Fruit fly (Drosophila melanogaster) whole organism, embryonic: ENCODE measurements around the gene CG6041.

Experiments
- Bdp1 ChIP-seq: fragments of 200-800 bp; sonication (Bioruptor generic); optimal IDR thresholded peaks from 3 replicates; lab custom pipeline; 2016; ENCODE audit warnings: missing biosample characterization, missing genetic modification characterization
- CG10565 ChIP-seq: fragments of 200-800 bp; sonication (Bioruptor generic); optimal IDR thresholded peaks from 3 replicates; lab custom pipeline; 2016; ENCODE audit warnings: missing biosample characterization, mild to moderate bottlenecking, missing genetic modification characterization
- CG11723 ChIP-seq: fragments of 200-800 bp; sonication (Bioruptor generic); optimal IDR thresholded peaks from 2 replicates; lab custom pipeline; 2017; ENCODE audit warnings: missing biosample characterization, mild to moderate bottlenecking, missing genetic modification characterization
- CG1233 ChIP-seq: fragments of 200-800 bp; sonication (Bioruptor generic); optimal IDR thresholded peaks from 4 replicates; lab custom pipeline; 2018; ENCODE audit warnings: missing biosample characterization, mild to moderate bottlenecking, missing genetic modification characterization
- CG13894 ChIP-seq: fragments of 200-800 bp; sonication (Bioruptor generic); optimal IDR thresholded peaks from 3 replicates; lab custom pipeline; 2018; ENCODE audit warnings: missing biosample characterization, mild to moderate bottlenecking, missing genetic modification characterization, moderate library complexity
- CG14860 ChIP-seq: fragments of 200-800 bp; sonication (Bioruptor generic); IDR thresholded peaks from 3 replicates; pipeline ENCODE4 v1.3.6; 2022; ENCODE audit warnings: missing biosample characterization, missing genetic modification characterization; ENCODE audit not compliant: partially characterized antibody
- CG15479 ChIP-seq: fragments of 200-800 bp; sonication (Bioruptor generic); optimal IDR thresholded peaks from 3 replicates; lab custom pipeline; 2019; ENCODE audit warnings: missing biosample characterization, mild to moderate bottlenecking, missing genetic modification characterization, moderate library complexity
- CG15696 ChIP-seq: fragments of 200-800 bp; sonication (Bioruptor generic); optimal IDR thresholded peaks from 2 replicates; lab custom pipeline; 2019; ENCODE audit warnings: missing biosample characterization, mild to moderate bottlenecking, missing genetic modification characterization, moderate library complexity
- CG16779 ChIP-seq: fragments of 200-800 bp; sonication (Bioruptor generic); IDR thresholded peaks from 2 replicates; pipeline ENCODE4 v1.3.6; 2022; ENCODE audit warnings: missing biosample characterization, missing genetic modification characterization
- CG16813 ChIP-seq: fragments of 200-800 bp; sonication (Bioruptor generic); IDR thresholded peaks from 3 replicates; pipeline ENCODE4 v1.3.6; 2022; ENCODE audit warnings: missing biosample characterization, missing genetic modification characterization; ENCODE audit not compliant: partially characterized antibody
- CG31224 ChIP-seq: fragments of 200-800 bp; sonication (Bioruptor generic); IDR thresholded peaks from 2 replicates; pipeline ENCODE4 v1.3.6; 2022; ENCODE audit warnings: missing biosample characterization, missing genetic modification characterization
- CG31441 ChIP-seq: fragments of 200-800 bp; sonication (Bioruptor generic); IDR thresholded peaks from 2 replicates; pipeline ENCODE4 v1.3.6; 2022; ENCODE audit warnings: missing biosample characterization, missing genetic modification characterization
- CG3726 ChIP-seq: fragments of 200-800 bp; sonication (Bioruptor generic); IDR thresholded peaks from 3 replicates; pipeline ENCODE4, ENCODE4 v1.3.6; 2022; ENCODE audit warnings: missing biosample characterization, missing genetic modification characterization
- CG7839 ChIP-seq: fragments of 200-800 bp; sonication (Bioruptor generic); optimal IDR thresholded peaks from 3 replicates; lab custom pipeline; 2018; ENCODE audit warnings: missing biosample characterization, mild to moderate bottlenecking, missing genetic modification characterization, moderate library complexity
- CHES-1-like ChIP-seq: fragments of 200-800 bp; sonication (Bioruptor generic); optimal IDR thresholded peaks from 2 replicates; lab custom pipeline; 2016; ENCODE audit warnings: missing biosample characterization, missing genetic modification characterization
- D ChIP-seq, 2 experiments: fragments of 200-800 bp in 1 of 2; fragments of >200 bp in 1 of 2; sonication (Bioruptor generic) in 1 of 2; optimal IDR thresholded peaks; 2 replicates in 1 of 2; 3 replicates in 1 of 2; lab custom pipeline; 2017; ENCODE audit warnings: mild to moderate bottlenecking in 1 of 2, missing biosample characterization in 1 of 2, missing genetic modification characterization in 1 of 2, missing genetic modification reagents in 1 of 2
- D19A ChIP-seq: fragments of 200-800 bp; optimal IDR thresholded peaks from 3 replicates; lab custom pipeline; 2019; ENCODE audit warnings: missing biosample characterization, mild to moderate bottlenecking, missing genetic modification characterization, moderate library complexity
- Dll ChIP-seq: fragments of 200-800 bp; sonication (Bioruptor generic); IDR thresholded peaks from 4 replicates; pipeline ENCODE4 v1.3.6; 2022; ENCODE audit warnings: missing biosample characterization, missing genetic modification characterization; ENCODE audit not compliant: partially characterized antibody
- E2f2 ChIP-seq: fragments of 200-800 bp; sonication (Bioruptor generic); IDR thresholded peaks from 2 replicates; pipeline ENCODE4 v1.3.6; 2022; ENCODE audit warnings: missing biosample characterization, missing genetic modification characterization
- Hr78 ChIP-seq, 2 experiments: fragments of 200-800 bp in 1 of 2; fragments of >200 bp in 1 of 2; sonication (Bioruptor generic) in 1 of 2; optimal IDR thresholded peaks; 2 replicates each; lab custom pipeline; 2017 to 2019; ENCODE audit warnings: missing biosample characterization in 2 of 2, missing genetic modification characterization in 2 of 2, mild to moderate bottlenecking in 1 of 2, moderate library complexity in 1 of 2
- Lhr ChIP-seq: fragments of 200-800 bp; sonication (Bioruptor generic); optimal IDR thresholded peaks from 3 replicates; lab custom pipeline; 2017; ENCODE audit warnings: mild to moderate bottlenecking, missing biosample characterization, missing genetic modification reagents, missing genetic modification characterization
- MESR4 ChIP-seq: fragments of 200-800 bp; sonication (Bioruptor generic); optimal IDR thresholded peaks from 2 replicates; lab custom pipeline; 2018; ENCODE audit warnings: missing biosample characterization, mild to moderate bottlenecking, missing genetic modification characterization, moderate library complexity
- MTF-1 ChIP-seq: fragments of 200-800 bp; sonication (Bioruptor generic); optimal IDR thresholded peaks from 2 replicates; lab custom pipeline; 2018; ENCODE audit warnings: missing biosample characterization, mild to moderate bottlenecking, missing genetic modification characterization, borderline replicate concordance
- NC2α ChIP-seq: fragments of 200-800 bp; sonication (Bioruptor generic); optimal IDR thresholded peaks from 2 replicates; lab custom pipeline; 2016; ENCODE audit warnings: missing biosample characterization, missing genetic modification characterization
- Nf-YC ChIP-seq: fragments of 200-800 bp; optimal IDR thresholded peaks from 3 replicates; lab custom pipeline; 2019; ENCODE audit warnings: missing biosample characterization, mild to moderate bottlenecking, missing genetic modification characterization, moderate library complexity
- Opbp ChIP-seq: fragments of 200-800 bp; sonication (Bioruptor generic); IDR thresholded peaks from 3 replicates; pipeline ENCODE4 v1.3.6; 2022; ENCODE audit warnings: missing biosample characterization, missing genetic modification characterization; ENCODE audit not compliant: partially characterized antibody
- Pdp1 ChIP-seq, 2 experiments: fragments of 200-800 bp; sonication (Bioruptor generic); optimal IDR thresholded peaks; 3 replicates each; lab custom pipeline; 2016; ENCODE audit warnings: missing biosample characterization in 2 of 2, missing genetic modification characterization in 2 of 2, mild to moderate bottlenecking in 1 of 2, moderate library complexity in 1 of 2
- Spps ChIP-seq: fragments of 200-800 bp; sonication (Bioruptor generic); optimal IDR thresholded peaks from 2 replicates; lab custom pipeline; 2018; ENCODE audit warnings: missing biosample characterization, mild to moderate bottlenecking, missing genetic modification characterization
- amos ChIP-seq: fragments of 200-800 bp; sonication (Bioruptor generic); IDR thresholded peaks from 2 replicates; pipeline ENCODE4 v1.3.6; 2022; ENCODE audit warnings: missing biosample characterization, missing genetic modification characterization; ENCODE audit not compliant: partially characterized antibody
- cato ChIP-seq: fragments of 200-800 bp; sonication (Bioruptor generic); optimal IDR thresholded peaks from 2 replicates; lab custom pipeline; 2016; ENCODE audit warnings: missing biosample characterization, missing genetic modification characterization, borderline replicate concordance
- crp ChIP-seq, 2 experiments: fragments of 200-800 bp; sonication (Bioruptor generic); optimal IDR thresholded peaks; 2 replicates in 1 of 2; 3 replicates in 1 of 2; lab custom pipeline; 2017; ENCODE audit warnings: missing biosample characterization in 2 of 2, missing genetic modification characterization in 2 of 2, mild to moderate bottlenecking in 1 of 2, moderate library complexity in 1 of 2
- danr ChIP-seq: fragments of 200-800 bp; sonication (Bioruptor generic); IDR thresholded peaks from 2 replicates; pipeline ENCODE4 v1.3.6; 2022; ENCODE audit warnings: missing biosample characterization, missing genetic modification characterization
- fd3F ChIP-seq: fragments of 200-800 bp; sonication (Bioruptor generic); optimal IDR thresholded peaks from 2 replicates; lab custom pipeline; 2018; ENCODE audit warnings: missing biosample characterization, mild to moderate bottlenecking, missing genetic modification characterization, moderate library complexity
- fd64A ChIP-seq: fragments of 200-800 bp; sonication (Bioruptor generic); optimal IDR thresholded peaks from 3 replicates; lab custom pipeline; 2018; ENCODE audit warnings: missing biosample characterization, mild to moderate bottlenecking, missing genetic modification characterization
- gce ChIP-seq: fragments of 200-800 bp; sonication (Bioruptor generic); IDR thresholded peaks from 3 replicates; pipeline ENCODE4 v1.3.6; 2022; ENCODE audit warnings: missing biosample characterization, missing genetic modification characterization
- grn ChIP-seq: fragments of 200-800 bp; sonication (Bioruptor generic); optimal IDR thresholded peaks from 3 replicates; lab custom pipeline; 2017; ENCODE audit warnings: missing biosample characterization, missing genetic modification characterization
- kay ChIP-seq: fragments of 200-800 bp; sonication (Bioruptor generic); optimal IDR thresholded peaks from 2 replicates; lab custom pipeline; 2016; ENCODE audit warnings: missing biosample characterization, missing genetic modification characterization
- lbe ChIP-seq: fragments of 200-800 bp; sonication (Bioruptor generic); optimal IDR thresholded peaks from 2 replicates; lab custom pipeline; 2016; ENCODE audit warnings: missing biosample characterization, mild to moderate bottlenecking, missing genetic modification characterization
- lov ChIP-seq, 2 experiments: fragments of 200-800 bp in 1 of 2; fragments of >200 bp in 1 of 2; sonication (Bioruptor generic) in 1 of 2; IDR thresholded peaks in 1 of 2; optimal IDR thresholded peaks in 1 of 2; 2 replicates in 1 of 2; 3 replicates in 1 of 2; pipeline versions ENCODE4 v1.3.6 to Lab custom; 2017 to 2022; ENCODE audit warnings: missing biosample characterization in 1 of 2, missing genetic modification characterization in 1 of 2
- mirr ChIP-seq: fragments of 200-800 bp; sonication (Bioruptor generic); optimal IDR thresholded peaks from 3 replicates; lab custom pipeline; 2018; ENCODE audit warnings: missing biosample characterization, mild to moderate bottlenecking, missing genetic modification characterization
- salm ChIP-seq: fragments of 200-800 bp; sonication (Bioruptor generic); optimal IDR thresholded peaks from 2 replicates; lab custom pipeline; 2018; ENCODE audit warnings: missing biosample characterization, mild to moderate bottlenecking, missing genetic modification characterization
- scrt ChIP-seq: fragments of 200-800 bp; sonication (Bioruptor generic); optimal IDR thresholded peaks from 2 replicates; lab custom pipeline; 2018; ENCODE audit warnings: missing biosample characterization, mild to moderate bottlenecking, missing genetic modification characterization, moderate library complexity
- stc ChIP-seq: fragments of 200-800 bp; sonication (Bioruptor generic); IDR thresholded peaks from 2 replicates; pipeline ENCODE4 v1.3.6; 2022; ENCODE audit warnings: missing biosample characterization, missing genetic modification characterization
- tgo ChIP-seq: fragments of 200-800 bp; sonication (Bioruptor generic); IDR thresholded peaks from 3 replicates; pipeline ENCODE4 v1.3.6; 2022; ENCODE audit warnings: missing biosample characterization, missing genetic modification characterization
- tin ChIP-seq: fragments of 200-800 bp; sonication (Bioruptor generic); optimal IDR thresholded peaks from 3 replicates; lab custom pipeline; 2016; ENCODE audit warnings: missing biosample characterization, missing genetic modification characterization
- toy ChIP-seq: fragments of 200-800 bp; sonication (Bioruptor generic); IDR thresholded peaks from 2 replicates; pipeline ENCODE4 v1.3.6; 2022; ENCODE audit warnings: missing biosample characterization, missing genetic modification characterization
- twi ChIP-seq: fragments of 200-800 bp; optimal IDR thresholded peaks from 2 replicates; lab custom pipeline; 2019; ENCODE audit warnings: missing biosample characterization, mild to moderate bottlenecking, missing genetic modification characterization, moderate library complexity

Gene CG6041

DNA sequence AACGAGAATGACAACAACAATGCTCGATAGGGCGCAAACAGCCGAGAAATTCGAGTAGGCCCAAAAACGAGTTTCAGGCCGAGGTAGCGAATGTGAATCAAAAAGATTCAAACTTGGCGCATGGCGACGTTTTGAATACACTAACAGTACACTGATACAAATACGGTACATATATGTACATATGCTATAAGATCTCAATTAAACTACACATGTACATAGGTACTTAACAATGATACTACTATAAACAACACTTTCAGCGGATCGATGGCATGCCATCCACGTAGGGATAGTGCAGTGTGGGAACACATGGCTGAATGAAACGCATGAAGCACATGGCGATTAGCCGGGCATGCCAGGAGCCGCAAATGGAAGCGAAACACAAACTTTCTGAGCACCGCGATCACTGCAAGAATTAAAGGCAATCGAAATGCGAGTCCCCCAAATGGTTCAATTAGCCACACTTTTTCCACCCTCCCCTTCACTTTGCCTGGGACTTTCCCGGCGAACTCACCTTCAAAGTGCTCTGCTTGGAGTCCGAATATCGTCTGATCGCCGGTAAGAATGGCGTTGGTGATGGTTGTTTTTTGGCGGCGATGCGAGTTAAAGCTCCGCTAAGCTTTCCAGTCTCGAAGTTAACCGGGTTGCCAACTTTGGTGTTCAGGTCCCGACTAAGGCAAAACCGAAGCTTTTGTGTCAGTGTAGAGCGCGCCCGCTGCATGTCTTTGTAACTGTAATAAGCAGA is 32.0 kb upstream of the CG6041 start (continued):
- TF ChIP-seq CHES-1-like (GFP tag; lab: Kevin White, UChicago) (no peak), tgo (GFP tag; lab: Robert Waterston, UW) (no peak), twi (tag; lab: Kevin White, UChicago) (no peak), CG15696 (tag; lab: Kevin White, UChicago) (no peak), crp (GFP tag; optimal IDR thresholded peaks at IDR 0.05; lab: Kevin White, UChicago) (no peak), CG16813 (GFP tag; lab: Robert Waterston, UW) (no peak), grn (GFP tag; lab: Kevin White, UChicago) (no peak), lbe (GFP tag; lab: Kevin White, UChicago) (peak; percentile 7), Lhr (GFP tag; lab: Kevin White, UChicago) (no peak), CG14860 (GFP tag; lab: Robert Waterston, UW) (no peak), Bdp1 (GFP tag; lab: Kevin White, UChicago) (no peak), CG10565 (GFP tag; lab: Kevin White, UChicago) (no peak), NC2α (GFP tag; lab: Kevin White, UChicago) (no peak), CG15479 (no peak), toy (no peak), danr (GFP tag; lab: Robert Waterston, UW) (no peak), lov (optimal IDR thresholded peaks at IDR 0.05; lab: Kevin White, UChicago) (no peak), lov (GFP tag; IDR thresholded peaks at IDR 0.05; lab: Robert Waterston, UW) (no peak), CG31224 (GFP tag; lab: Robert Waterston, UW) (no peak), Spps (tag; lab: Kevin White, UChicago) (no peak), CG13894 (tag; lab: Kevin White, UChicago) (no peak), mirr (GFP tag; lab: Kevin White, UChicago) (no peak), CG1233 (GFP tag; lab: Kevin White, UChicago) (no peak), CG7839 (no peak), CG31441 (GFP tag; lab: Robert Waterston, UW) (no peak), stc (no peak), CG11723 (no peak), Opbp (GFP tag; lab: Robert Waterston, UW) (no peak), salm (tag; lab: Kevin White, UChicago) (no peak), tin (GFP tag; lab: Kevin White, UChicago) (no peak), kay (no peak), Hr78 (GFP tag; optimal IDR thresholded peaks at IDR 0.05; lab: Kevin White, UChicago) (no peak), MESR4 (GFP tag; lab: Kevin White, UChicago) (peak; percentile 4), CG3726 (GFP tag; lab: Robert Waterston, UW) (0 out of 3 replicates have a peak, but pooled peaks have one; percentile 5), fd3F (no peak), E2f2 (no peak), gce (GFP tag; lab: Robert Waterston, UW) (no peak), scrt (GFP tag; lab: Kevin White, UChicago) (no peak), Pdp1 (GFP tag; optimal IDR thresholded peaks at IDR 0.05; lab: Kevin White, UChicago) (no peak), cato (GFP tag; lab: Kevin White, UChicago) (no peak), amos (peak; percentile 63; the same call in 1 of the 2 replicates), fd64A (GFP tag; lab: Kevin White, UChicago) (no peak), Nf-YC (no peak), Dll (GFP tag; lab: Robert Waterston, UW) (no peak), MTF-1 (no peak), D19A (peak; percentile 71), CG16779 (GFP tag; lab: Robert Waterston, UW) (no peak), D (optimal IDR thresholded peaks at IDR 0.05; lab: Kevin White, UChicago) (no peak), D (GFP tag; optimal IDR thresholded peaks at IDR 0.05; lab: Kevin White, UChicago) (no peak)
